Worm (Caenorhabditis elegans): Measurements from ENCODE around the gene hse-5.

The hse-5 gene

ce11 chrIII:4313061-4313962, 31.8 kb upstream of the hse-5 start, which contains the start of the genes evl-14 and dcn-1:
Gene evl-14 (minus strand): TSS chrIII:4313128.
Gene dcn-1 (plus strand): TSS chrIII:4313912.
- no peak for TF ChIP-seq ceh-63 (GFP tag; optimal IDR thresholded peaks at IDR 0.05)
- TF ChIP-seq egl-27 (tag; optimal IDR thresholded peaks at IDR 0.05), result no peak
- no peak for TF ChIP-seq pag-3 (tag; optimal IDR thresholded peaks at IDR 0.05; ENCODE audit: borderline replicate concordance, insufficient read depth)
- TF ChIP-seq lsy-2 (tag; optimal IDR thresholded peaks at IDR 0.05), result peak; percentile 81 to 90
- TF ChIP-seq dsc-1 (tag; optimal IDR thresholded peaks at IDR 0.05), result peak; percentile 56
- no peak for TF ChIP-seq C04F5.9 (tag; optimal IDR thresholded peaks at IDR 0.05)
- no peak for TF ChIP-seq ceh-90 (tag; optimal IDR thresholded peaks at IDR 0.05)
- no peak for TF ChIP-seq zip-4 (GFP tag; optimal IDR thresholded peaks at IDR 0.05)
- TF ChIP-seq snpc-4 (tag; optimal IDR thresholded peaks at IDR 0.05), result peak; percentile 11
- TF ChIP-seq ets-5 (GFP tag; IDR thresholded peaks at IDR 0.05), result no peak
- peak; percentile 64 for TF ChIP-seq blmp-1 (tag; optimal IDR thresholded peaks at IDR 0.05)
- no peak for TF ChIP-seq nhr-11 (tag; optimal IDR thresholded peaks at IDR 0.05)
- TF ChIP-seq fkh-4 (tag; optimal IDR thresholded peaks at IDR 0.05; ENCODE audit: borderline replicate concordance), result no peak
- TF ChIP-seq nhr-47 (tag; optimal IDR thresholded peaks at IDR 0.05), result peak; percentile 79
- no peak for TF ChIP-seq C34B4.2 (tag; optimal IDR thresholded peaks at IDR 0.05)
- TF ChIP-seq ztf-4 (tag; optimal IDR thresholded peaks at IDR 0.05), result no peak
- TF ChIP-seq efl-3 (GFP tag; optimal IDR thresholded peaks at IDR 0.05), result no peak
- no peak for TF ChIP-seq hlh-4 (tag; optimal IDR thresholded peaks at IDR 0.05)
- no peak for TF ChIP-seq ces-1 (GFP tag; optimal IDR thresholded peaks at IDR 0.05)
- peak in 2 of 3 experiments; percentile 69 to 82 for TF ChIP-seq ceh-82 (tag; optimal IDR thresholded peaks at IDR 0.05)
- peak; percentile 68 for TF ChIP-seq lin-13 (GFP tag; optimal IDR thresholded peaks at IDR 0.05)
- TF ChIP-seq nhr-28 (tag; optimal IDR thresholded peaks at IDR 0.05), result no peak
- TF ChIP-seq F16B12.6 (tag; optimal IDR thresholded peaks at IDR 0.05), result peak; percentile 52
- TF ChIP-seq pqm-1 (tag; optimal IDR thresholded peaks at IDR 0.05), result no peak
- TF ChIP-seq tbx-2 (tag; optimal IDR thresholded peaks at IDR 0.05), result peak; percentile 75
- TF ChIP-seq ama-1 (optimal IDR thresholded peaks at IDR 0.05), result no peak
- TF ChIP-seq lin-35 (GFP tag; optimal IDR thresholded peaks at IDR 0.05), result peak; percentile 73 to 87
- no peak for TF ChIP-seq hlh-17 (GFP tag; optimal IDR thresholded peaks at IDR 0.05; ENCODE audit: borderline replicate concordance)
- no peak for TF ChIP-seq mab-9 (GFP tag; IDR thresholded peaks at IDR 0.05)
- TF ChIP-seq nhr-76 (tag; optimal IDR thresholded peaks at IDR 0.05), result no peak
- no peak for TF ChIP-seq zag-1 (tag; optimal IDR thresholded peaks at IDR 0.05)
- TF ChIP-seq sup-37 (GFP tag; optimal IDR thresholded peaks at IDR 0.05), result no peak
- no peak for TF ChIP-seq tlp-1 (tag; optimal IDR thresholded peaks at IDR 0.05)
- TF ChIP-seq nhr-77 (tag; optimal IDR thresholded peaks at IDR 0.05), result peak; percentile 39
- TF ChIP-seq nhr-71 (tag; optimal IDR thresholded peaks at IDR 0.05), result peak; percentile 90
- peak; percentile 60 for TF ChIP-seq unc-130 (tag; optimal IDR thresholded peaks at IDR 0.05)
- TF ChIP-seq sptf-1 (tag; optimal IDR thresholded peaks at IDR 0.05), result no peak
- TF ChIP-seq sox-4 (tag; optimal IDR thresholded peaks at IDR 0.05), result no peak
- TF ChIP-seq xbp-1 (tag; optimal IDR thresholded peaks at IDR 0.05), result peak; percentile 82
- TF ChIP-seq vab-15 (tag; optimal IDR thresholded peaks at IDR 0.05), result no peak
- no peak for TF ChIP-seq lin-39 (tag; optimal IDR thresholded peaks at IDR 0.05)
- TF ChIP-seq nhr-12 (tag; optimal IDR thresholded peaks at IDR 0.05), result no peak
- no peak for TF ChIP-seq fkh-10 (GFP tag; optimal IDR thresholded peaks at IDR 0.05)
- TF ChIP-seq efl-1 (optimal IDR thresholded peaks at IDR 0.05), result peak; percentile 80 to 81
- peak; percentile 75 to 97 for TF ChIP-seq efl-1 (GFP tag; optimal IDR thresholded peaks at IDR 0.05 in 1 of 2)
- TF ChIP-seq irx-1 (tag; optimal IDR thresholded peaks at IDR 0.05), result no peak
- TF ChIP-seq aha-1 (tag; optimal IDR thresholded peaks at IDR 0.05), result no peak
- TF ChIP-seq fos-1 (tag; optimal IDR thresholded peaks at IDR 0.05), result no peak
- TF ChIP-seq egl-13 (tag; optimal IDR thresholded peaks at IDR 0.05), result peak; percentile 29
- peak; percentile 64 for TF ChIP-seq nhr-90 (tag; optimal IDR thresholded peaks at IDR 0.05; ENCODE audit: poor library complexity)
- TF ChIP-seq lin-14 (GFP tag; optimal IDR thresholded peaks at IDR 0.05), result no peak
- peak; percentile 6 for TF ChIP-seq hpl-2 (GFP tag; optimal IDR thresholded peaks at IDR 0.05)
